Fruit fly (Drosophila melanogaster) whole organism, embryonic: ENCODE results near the gene CG1847.

Source experiments
- Abd-B ChIP-seq: fragments of 200-800 bp; sonication (Bioruptor generic); optimal IDR thresholded peaks from 2 replicates; lab custom pipeline; 2018; ENCODE audit warnings: missing biosample characterization, mild to moderate bottlenecking, missing genetic modification characterization, moderate library complexity
- Atf-2 ChIP-seq: fragments of 200-800 bp; sonication (Bioruptor generic); optimal IDR thresholded peaks from 2 replicates; lab custom pipeline; 2016; ENCODE audit warnings: missing biosample characterization, missing genetic modification characterization
- B-H1 ChIP-seq: fragments of 200-800 bp; sonication (Bioruptor generic); IDR thresholded peaks from 3 replicates; pipeline ENCODE4 v1.3.6; 2022; ENCODE audit warnings: missing biosample characterization, missing genetic modification characterization
- Bdp1 ChIP-seq: fragments of 200-800 bp; sonication (Bioruptor generic); optimal IDR thresholded peaks from 3 replicates; lab custom pipeline; 2016; ENCODE audit warnings: missing biosample characterization, missing genetic modification characterization
- BtbVII ChIP-seq: fragments of 200-800 bp; sonication (Bioruptor generic); optimal IDR thresholded peaks from 3 replicates; lab custom pipeline; 2017; ENCODE audit warnings: missing biosample characterization, mild to moderate bottlenecking, missing genetic modification characterization
- CG10543 ChIP-seq: fragments of 200-800 bp; sonication (Bioruptor generic); optimal IDR thresholded peaks from 3 replicates; lab custom pipeline; 2017; ENCODE audit warnings: missing biosample characterization, mild to moderate bottlenecking, missing genetic modification characterization, moderate library complexity
- CG11560 ChIP-seq: fragments of 200-800 bp; sonication (Bioruptor generic); IDR thresholded peaks from 3 replicates; pipeline ENCODE4 v1.3.6; 2022; ENCODE audit warnings: missing biosample characterization, missing genetic modification characterization
- CG11695 ChIP-seq: fragments of 200-800 bp; sonication (Bioruptor generic); IDR thresholded peaks from 3 replicates; pipeline ENCODE4 v1.3.6; 2022; ENCODE audit warnings: missing biosample characterization, missing genetic modification characterization
- CG18476 ChIP-seq: fragments of 200-800 bp; sonication (Bioruptor generic); optimal IDR thresholded peaks from 2 replicates; lab custom pipeline; 2016; ENCODE audit warnings: missing biosample characterization, mild to moderate bottlenecking, missing genetic modification characterization
- CG2678 ChIP-seq: fragments of 200-800 bp; sonication (Bioruptor generic); optimal IDR thresholded peaks from 3 replicates; lab custom pipeline; 2019; ENCODE audit warnings: missing biosample characterization, mild to moderate bottlenecking, missing genetic modification characterization, moderate library complexity
- CG2712 ChIP-seq: fragments of 200-800 bp; optimal IDR thresholded peaks from 3 replicates; lab custom pipeline; 2019; ENCODE audit warnings: missing biosample characterization, mild to moderate bottlenecking, missing genetic modification characterization, moderate library complexity
- CG30020 ChIP-seq: fragments of 200-800 bp; optimal IDR thresholded peaks from 2 replicates; lab custom pipeline; 2019; ENCODE audit warnings: missing biosample characterization, mild to moderate bottlenecking, missing genetic modification characterization, moderate library complexity
- CG31224 ChIP-seq: fragments of 200-800 bp; sonication (Bioruptor generic); IDR thresholded peaks from 2 replicates; pipeline ENCODE4 v1.3.6; 2022; ENCODE audit warnings: missing biosample characterization, missing genetic modification characterization
- CG33213 ChIP-seq: fragments of 200-800 bp; sonication (Bioruptor generic); optimal IDR thresholded peaks from 3 replicates; lab custom pipeline; 2016; ENCODE audit warnings: missing biosample characterization, missing genetic modification characterization
- CG34224 ChIP-seq: fragments of 200-800 bp; sonication (Bioruptor generic); IDR thresholded peaks from 3 replicates; pipeline ENCODE4 v1.3.6; 2022; ENCODE audit warnings: missing biosample characterization, missing genetic modification characterization; ENCODE audit not compliant: partially characterized antibody
- CG4707 ChIP-seq: fragments of 200-800 bp; sonication (Bioruptor generic); optimal IDR thresholded peaks from 2 replicates; lab custom pipeline; 2018; ENCODE audit warnings: missing biosample characterization, mild to moderate bottlenecking, missing genetic modification characterization, moderate library complexity
- CG5245 ChIP-seq: fragments of 200-800 bp; sonication (Bioruptor generic); optimal IDR thresholded peaks from 3 replicates; lab custom pipeline; 2016; ENCODE audit warnings: missing biosample characterization, missing genetic modification characterization
- CG6765 ChIP-seq: fragments of 200-800 bp; sonication (Bioruptor generic); optimal IDR thresholded peaks from 3 replicates; lab custom pipeline; 2017; ENCODE audit warnings: missing biosample characterization, mild to moderate bottlenecking, missing genetic modification characterization
- CG6854 ChIP-seq: fragments of 200-800 bp; sonication (Bioruptor generic); optimal IDR thresholded peaks from 3 replicates; lab custom pipeline; 2017; ENCODE audit warnings: missing biosample characterization, mild to moderate bottlenecking, missing genetic modification characterization
- CG7786 ChIP-seq: fragments of 200-800 bp; sonication (Bioruptor generic); optimal IDR thresholded peaks from 2 replicates; lab custom pipeline; 2016; ENCODE audit warnings: missing biosample characterization, missing genetic modification characterization
- CG9817 ChIP-seq: fragments of 200-800 bp; sonication (Bioruptor generic); optimal IDR thresholded peaks from 2 replicates; lab custom pipeline; 2018; ENCODE audit warnings: missing biosample characterization, mild to moderate bottlenecking, missing genetic modification characterization, moderate library complexity
- Chrac-16 ChIP-seq: fragments of 200-800 bp; sonication (Bioruptor generic); optimal IDR thresholded peaks from 3 replicates; lab custom pipeline; 2016; ENCODE audit warnings: missing biosample characterization, missing genetic modification characterization
- CoRest ChIP-seq: fragments of 200-800 bp; sonication (Bioruptor generic); optimal IDR thresholded peaks from 3 replicates; lab custom pipeline; 2018; ENCODE audit warnings: missing biosample characterization, mild to moderate bottlenecking, missing genetic modification characterization, moderate library complexity
- D ChIP-seq, 2 experiments: fragments of 200-800 bp in 1 of 2; fragments of >200 bp in 1 of 2; sonication (Bioruptor generic) in 1 of 2; optimal IDR thresholded peaks; 2 replicates in 1 of 2; 3 replicates in 1 of 2; lab custom pipeline; 2017; ENCODE audit warnings: mild to moderate bottlenecking in 1 of 2, missing biosample characterization in 1 of 2, missing genetic modification characterization in 1 of 2, missing genetic modification reagents in 1 of 2
- D19A ChIP-seq: fragments of 200-800 bp; optimal IDR thresholded peaks from 3 replicates; lab custom pipeline; 2019; ENCODE audit warnings: missing biosample characterization, mild to moderate bottlenecking, missing genetic modification characterization, moderate library complexity
- Eip74EF ChIP-seq, 2 experiments: fragments of 200-800 bp in 1 of 2; fragments of >200 bp in 1 of 2; sonication (Bioruptor generic) in 1 of 2; optimal IDR thresholded peaks; 2 replicates each; lab custom pipeline; 2017 to 2019; ENCODE audit warnings: missing biosample characterization in 2 of 2, missing genetic modification characterization in 2 of 2, mild to moderate bottlenecking in 1 of 2, moderate library complexity in 1 of 2
- Fer2 ChIP-seq: fragments of 200-800 bp; sonication (Bioruptor generic); optimal IDR thresholded peaks from 2 replicates; lab custom pipeline; 2018; ENCODE audit warnings: missing biosample characterization, mild to moderate bottlenecking, missing genetic modification characterization, moderate library complexity
- Hmx ChIP-seq: fragments of 200-800 bp; sonication (Bioruptor generic); optimal IDR thresholded peaks from 2 replicates; lab custom pipeline; 2016; ENCODE audit warnings: missing biosample characterization, missing genetic modification characterization
- Lhr ChIP-seq: fragments of 200-800 bp; sonication (Bioruptor generic); optimal IDR thresholded peaks from 3 replicates; lab custom pipeline; 2017; ENCODE audit warnings: mild to moderate bottlenecking, missing biosample characterization, missing genetic modification reagents, missing genetic modification characterization
- Mad ChIP-seq: fragments of 200-800 bp; sonication (Bioruptor generic); optimal IDR thresholded peaks from 2 replicates; lab custom pipeline; 2016; ENCODE audit warnings: missing biosample characterization, missing genetic modification characterization
- Med ChIP-seq: fragments of 200-800 bp; sonication (Bioruptor generic); peaks from one replicate; lab custom pipeline; 2016; ENCODE audit warnings: missing biosample characterization, missing genetic modification characterization, mild to moderate bottlenecking, inconsistent platforms, moderate library complexity
- Optix ChIP-seq: fragments of 200-800 bp; sonication (Bioruptor generic); IDR thresholded peaks from 3 replicates; pipeline ENCODE4 v1.3.6; 2022; ENCODE audit warnings: missing biosample characterization, missing genetic modification characterization
- Vsx1 ChIP-seq: fragments of 200-800 bp; sonication (Bioruptor generic); optimal IDR thresholded peaks from 2 replicates; lab custom pipeline; 2017; ENCODE audit warnings: missing biosample characterization, mild to moderate bottlenecking, missing genetic modification characterization, missing genetic modification reagents
- bsh ChIP-seq, 2 experiments: fragments of 200-800 bp; sonication (Bioruptor generic); optimal IDR thresholded peaks; 2 replicates each; lab custom pipeline; 2017 to 2018; ENCODE audit warnings: mild to moderate bottlenecking in 2 of 2, missing biosample characterization in 2 of 2, missing genetic modification characterization in 2 of 2, moderate library complexity in 1 of 2
- crol ChIP-seq: fragments of 200-800 bp; sonication (Bioruptor generic); IDR thresholded peaks from 2 replicates; pipeline ENCODE4 v1.3.6; 2022; ENCODE audit warnings: missing biosample characterization, missing genetic modification characterization
- dpn ChIP-seq, 2 experiments: fragments of 200-800 bp; sonication (Bioruptor generic); optimal IDR thresholded peaks; 3 replicates each; lab custom pipeline; 2016; ENCODE audit warnings: missing biosample characterization in 2 of 2, missing genetic modification characterization in 2 of 2
- emc ChIP-seq: fragments of 200-800 bp; sonication (Bioruptor generic); optimal IDR thresholded peaks from 2 replicates; lab custom pipeline; 2016; ENCODE audit warnings: missing biosample characterization, missing genetic modification characterization
- esg ChIP-seq: fragments of 200-800 bp; sonication (Bioruptor generic); conservative IDR thresholded peaks from 2 replicates; pipeline ENCODE4 v1.3.6; 2022; ENCODE audit warnings: missing biosample characterization, missing genetic modification characterization
- fru ChIP-seq: fragments of >200 bp; optimal IDR thresholded peaks from 2 replicates; lab custom pipeline; 2017
- hkb ChIP-seq, 2 experiments: fragments of 200-800 bp in 1 of 2; fragments of >200 bp in 1 of 2; sonication (Bioruptor generic) in 1 of 2; IDR thresholded peaks in 1 of 2; optimal IDR thresholded peaks in 1 of 2; 2 replicates each; pipeline versions ENCODE4 v1.3.6 to Lab custom; 2017 to 2022; ENCODE audit warnings: missing biosample characterization in 1 of 2, missing genetic modification characterization in 1 of 2
- jigr1 ChIP-seq: fragments of 200-800 bp; sonication (Bioruptor generic); IDR thresholded peaks from 3 replicates; pipeline ENCODE4 v1.3.6; 2022; ENCODE audit warnings: missing biosample characterization, missing genetic modification characterization
- lilli ChIP-seq: fragments of 200-800 bp; sonication (Bioruptor generic); optimal IDR thresholded peaks from 3 replicates; lab custom pipeline; 2016; ENCODE audit warnings: missing biosample characterization, missing genetic modification characterization
- lola ChIP-seq, 3 experiments: fragments of >200 bp in 2 of 3; fragments of 200-800 bp in 1 of 3; sonication (Bioruptor generic) in 1 of 3; optimal IDR thresholded peaks; 2 replicates each; lab custom pipeline; 2017 to 2019; ENCODE audit warnings: missing biosample characterization in 3 of 3, missing genetic modification characterization in 3 of 3, mild to moderate bottlenecking in 1 of 3, moderate library complexity in 1 of 3
- pan ChIP-seq, 4 experiments: fragments of >200 bp in 3 of 4; fragments of 200-800 bp in 1 of 4; sonication (Bioruptor generic) in 1 of 4; optimal IDR thresholded peaks in 3 of 4; IDR thresholded peaks in 1 of 4; 2 replicates each; pipeline versions ENCODE4 v1.3.6 to Lab custom; 2017 to 2022; ENCODE audit warnings: missing biosample characterization in 2 of 4, missing genetic modification characterization in 2 of 4, mixed read lengths in 1 of 4
- ro ChIP-seq: fragments of 200-800 bp; sonication (Bioruptor generic); IDR thresholded peaks from 2 replicates; pipeline ENCODE4 v1.3.6; 2022; ENCODE audit warnings: missing biosample characterization, missing genetic modification characterization
- slp2 ChIP-seq: fragments of 200-800 bp; sonication (Bioruptor generic); optimal IDR thresholded peaks from 2 replicates; lab custom pipeline; 2016; ENCODE audit warnings: missing biosample characterization, missing genetic modification characterization
- sqz ChIP-seq: fragments of 200-800 bp; sonication (Bioruptor generic); optimal IDR thresholded peaks from 3 replicates; lab custom pipeline; 2018; ENCODE audit warnings: missing biosample characterization, mild to moderate bottlenecking, missing genetic modification characterization
- tio ChIP-seq: fragments of 200-800 bp; sonication (Bioruptor generic); optimal IDR thresholded peaks from 2 replicates; lab custom pipeline; 2017; ENCODE audit warnings: missing biosample characterization, missing genetic modification characterization, inconsistent platforms
- zfh1 ChIP-seq: fragments of 200-800 bp; sonication (Bioruptor generic); IDR thresholded peaks from 3 replicates; pipeline ENCODE4 v1.3.6; 2022; ENCODE audit warnings: missing biosample characterization, missing genetic modification characterization

The CG1847 gene

dm6 chrX:11886976-11887375 is 18.0 kb downstream of the CG1847 start, which contains the start of the genes CG10353 and SelG (continued):
- no peak for TF ChIP-seq CG18476
- peak; percentile 94 for TF ChIP-seq Med
- no peak for TF ChIP-seq D (optimal IDR thresholded peaks at IDR 0.05; lab: Kevin White, UChicago)
- no peak for TF ChIP-seq D (GFP tag; optimal IDR thresholded peaks at IDR 0.05; lab: Kevin White, UChicago)
- TF ChIP-seq Lhr (GFP tag; lab: Kevin White, UChicago) = no peak
- TF ChIP-seq CG6765 (GFP tag; lab: Kevin White, UChicago) = no peak
- TF ChIP-seq B-H1 = no peak
- no peak for TF ChIP-seq CG6854 (GFP tag; lab: Kevin White, UChicago)
- no peak for TF ChIP-seq jigr1 (GFP tag; lab: Robert Waterston, UW)
- peak; percentile 67 for TF ChIP-seq lilli
- TF ChIP-seq pan (optimal IDR thresholded peaks at IDR 0.05; lab: Kevin White, UChicago) = no peak
- TF ChIP-seq pan (GFP tag; optimal IDR thresholded peaks at IDR 0.05 in 1 of 2, IDR thresholded peaks at IDR 0.05 in 1 of 2) = peak in 1 of 2 experiments; percentile 21
- TF ChIP-seq Vsx1 (GFP tag; lab: Kevin White, UChicago) = no peak
- TF ChIP-seq CG30020 (tag; lab: Kevin White, UChicago) = peak; percentile 28
- peak; percentile 51 for TF ChIP-seq Bdp1
- peak; percentile 42; the same call in 1 of the 3 replicates for TF ChIP-seq zfh1
- peak; percentile 61 for TF ChIP-seq CG2712 (tag; lab: Kevin White, UChicago)
- TF ChIP-seq sqz = peak; percentile 21
- TF ChIP-seq BtbVII (GFP tag; lab: Kevin White, UChicago) = no peak
- TF ChIP-seq fru (lab: Kevin White, UChicago) = no peak
- no peak for TF ChIP-seq tio (GFP tag; lab: Kevin White, UChicago)
- TF ChIP-seq CG11695 (GFP tag; lab: Robert Waterston, UW) = no peak
- peak; percentile 32 to 76 for TF ChIP-seq dpn (GFP tag; optimal IDR thresholded peaks at IDR 0.05; lab: Kevin White, UChicago)
- TF ChIP-seq Fer2 (tag; lab: Kevin White, UChicago) = no peak
- no peak for TF ChIP-seq Optix (GFP tag; lab: Robert Waterston, UW)
- TF ChIP-seq CG2678 = peak; percentile 13
- no peak for TF ChIP-seq bsh (GFP tag; optimal IDR thresholded peaks at IDR 0.05; lab: Kevin White, UChicago)
- TF ChIP-seq crol (GFP tag; lab: Robert Waterston, UW) = no peak
- TF ChIP-seq CG34224 (GFP tag; lab: Robert Waterston, UW) = peak; percentile 94
- TF ChIP-seq CG33213 (GFP tag; lab: Kevin White, UChicago) = peak; percentile 57
- TF ChIP-seq Atf-2 (GFP tag; lab: Kevin White, UChicago) = no peak
- TF ChIP-seq CG9817 = no peak
- no peak for TF ChIP-seq CG5245 (GFP tag; lab: Kevin White, UChicago)
- no peak for TF ChIP-seq CG4707 (GFP tag; lab: Kevin White, UChicago)
- TF ChIP-seq ro (GFP tag; lab: Robert Waterston, UW) = no peak
- no peak for TF ChIP-seq Chrac-16 (GFP tag; lab: Kevin White, UChicago)
- TF ChIP-seq CG10543 (GFP tag; lab: Kevin White, UChicago) = peak; percentile 55
- no peak for TF ChIP-seq CG11560 (tag; lab: Robert Waterston, UW)
- TF ChIP-seq Mad = no peak
- no peak for TF ChIP-seq Hmx (GFP tag; lab: Kevin White, UChicago)
- no peak for TF ChIP-seq hkb (optimal IDR thresholded peaks at IDR 0.05; lab: Kevin White, UChicago)
- no peak for TF ChIP-seq hkb (GFP tag; IDR thresholded peaks at IDR 0.05; lab: Robert Waterston, UW)
- no peak for TF ChIP-seq slp2 (GFP tag; lab: Kevin White, UChicago)
- peak; percentile 33 for TF ChIP-seq D19A (tag; lab: Kevin White, UChicago)
- TF ChIP-seq lola (GFP tag; optimal IDR thresholded peaks at IDR 0.05; lab: Kevin White, UChicago) = no peak
- TF ChIP-seq CG7786 (GFP tag; lab: Kevin White, UChicago) = peak; percentile 43
- no peak for TF ChIP-seq emc (GFP tag; lab: Kevin White, UChicago)
- TF ChIP-seq CoRest (tag; lab: Kevin White, UChicago) = peak; percentile 0
- TF ChIP-seq esg = no peak
- TF ChIP-seq Eip74EF (GFP tag; optimal IDR thresholded peaks at IDR 0.05; lab: Kevin White, UChicago) = no peak
- no peak for TF ChIP-seq CG31224
- no peak for TF ChIP-seq Abd-B
